Worm (Caenorhabditis elegans): ENCODE measurements around the gene F08F8.7.

The F08F8.7 gene

ce11 chrIII:7339138-7339537 is 7.8 kb downstream of the F08F8.7 start:
- no peak for TF ChIP-seq ceh-79 (tag; optimal IDR thresholded peaks at IDR 0.05)
- TF ChIP-seq rpc-1 (optimal IDR thresholded peaks at IDR 0.05): no peak
- no peak for TF ChIP-seq rpc-1 (tag; optimal IDR thresholded peaks at IDR 0.05)
- TF ChIP-seq snpc-4 (GFP tag; optimal IDR thresholded peaks at IDR 0.05): no peak
- TF ChIP-seq snpc-4 (tag; optimal IDR thresholded peaks at IDR 0.05): no peak
- no peak for TF ChIP-seq mes-4 (tag; optimal IDR thresholded peaks at IDR 0.05)
- peak; percentile 59; the same call in 1 of the 2 replicates for TF ChIP-seq F33H1.4 (GFP tag; IDR thresholded peaks at IDR 0.05)
- TF ChIP-seq zim-3 (tag; optimal IDR thresholded peaks at IDR 0.05): no peak
- no peak for TF ChIP-seq nfyb-1 (GFP tag; IDR thresholded peaks at IDR 0.05)
- no peak for TF ChIP-seq Y67H2A.10 (GFP tag; conservative IDR thresholded peaks at IDR 0.05)
- peak; percentile 50 for TF ChIP-seq lsl-1 (GFP tag; optimal IDR thresholded peaks at IDR 0.05)
- TF ChIP-seq lin-26 (GFP tag; IDR thresholded peaks at IDR 0.05): no peak
- no peak for TF ChIP-seq unc-62 (GFP tag; optimal IDR thresholded peaks at IDR 0.05)
- no peak for TF ChIP-seq hmg-20 (GFP tag; IDR thresholded peaks at IDR 0.05)
- no peak for TF ChIP-seq C06A6.2 (GFP tag; conservative IDR thresholded peaks at IDR 0.05)

- peak; percentile 58 for TF ChIP-seq tlf-1 (GFP tag; optimal IDR thresholded peaks at IDR 0.05)
- peak; percentile 15 for TF ChIP-seq nhr-90 (tag; optimal IDR thresholded peaks at IDR 0.05)
- peak; percentile 20 for TF ChIP-seq T26A5.8 (tag; optimal IDR thresholded peaks at IDR 0.05)
- TF ChIP-seq unc-62 (GFP tag; optimal IDR thresholded peaks at IDR 0.05): no peak
- peak; percentile 44 for TF ChIP-seq mcd-1 (GFP tag; IDR thresholded peaks at IDR 0.05)
- TF ChIP-seq nfya-2 (GFP tag; IDR thresholded peaks at IDR 0.05): no peak
- no peak for TF ChIP-seq sdz-38 (tag; optimal IDR thresholded peaks at IDR 0.05)
- TF ChIP-seq athp-1 (tag; optimal IDR thresholded peaks at IDR 0.05): peak; percentile 62
- TF ChIP-seq Y53G8AR.9 (GFP tag; conservative IDR thresholded peaks at IDR 0.05): no peak; the same call in 1 of the 2 replicates
- TF ChIP-seq ztf-6 (GFP tag; IDR thresholded peaks at IDR 0.05): no peak
- no peak; the same call in 1 of the 2 replicates for TF ChIP-seq madf-8 (GFP tag; conservative IDR thresholded peaks at IDR 0.05)
- peak; percentile 71; the same call in 1 of the 2 replicates for TF ChIP-seq lin-26 (GFP tag; IDR thresholded peaks at IDR 0.05)
- peak; percentile 21; the same call in 1 of the 2 replicates for TF ChIP-seq ceh-100 (GFP tag; IDR thresholded peaks at IDR 0.05)
- TF ChIP-seq him-1 (tag; optimal IDR thresholded peaks at IDR 0.05): peak; percentile 54
- no peak for TF ChIP-seq F57A8.1 (GFP tag; optimal IDR thresholded peaks at IDR 0.05)
- TF ChIP-seq mxl-1 (tag; optimal IDR thresholded peaks at IDR 0.05): no peak
- peak; percentile 32 for TF ChIP-seq tbp1 (GFP tag; optimal IDR thresholded peaks at IDR 0.05)
- peak; percentile 79; the same call in 1 of the 2 replicates for TF ChIP-seq let-526 (GFP tag; IDR thresholded peaks at IDR 0.05)
- TF ChIP-seq D2030.7 (GFP tag; IDR thresholded peaks at IDR 0.05): no peak
- TF ChIP-seq ceh-91 (GFP tag; IDR thresholded peaks at IDR 0.05): no peak
- no peak for TF ChIP-seq K12H6.12 (tag; optimal IDR thresholded peaks at IDR 0.05)
- 0 out of 2 replicates have a peak, but pooled peaks have one; percentile 20 for TF ChIP-seq attf-3 (GFP tag; conservative IDR thresholded peaks at IDR 0.05)
- TF ChIP-seq ceh-79 (tag; optimal IDR thresholded peaks at IDR 0.05): peak; percentile 21
- TF ChIP-seq ztf-28 (GFP tag; IDR thresholded peaks at IDR 0.05): no peak
- TF ChIP-seq somi-1 (GFP tag; optimal IDR thresholded peaks at IDR 0.05): no peak
- TF ChIP-seq ztf-18 (tag; optimal IDR thresholded peaks at IDR 0.05): no peak
- TF ChIP-seq ceh-40 (GFP tag; IDR thresholded peaks at IDR 0.05): no peak
- no peak for TF ChIP-seq aptf-3 (GFP tag; IDR thresholded peaks at IDR 0.05)
- peak; percentile 25 for TF ChIP-seq ztf-22 (GFP tag; optimal IDR thresholded peaks at IDR 0.05)
- no peak for TF ChIP-seq zfh-2 (GFP tag; conservative IDR thresholded peaks at IDR 0.05)
- TF ChIP-seq rcor-1 (GFP tag; IDR thresholded peaks at IDR 0.05): no peak
- TF ChIP-seq snpc-1.1 (tag; optimal IDR thresholded peaks at IDR 0.05; ENCODE audit: insufficient read depth): no peak
- no peak for TF ChIP-seq ets-4 (GFP tag; optimal IDR thresholded peaks at IDR 0.05)
- TF ChIP-seq mes-4 (tag; optimal IDR thresholded peaks at IDR 0.05): peak; percentile 34
- TF ChIP-seq atf-7 (tag; optimal IDR thresholded peaks at IDR 0.05): peak; percentile 43
- TF ChIP-seq snpc-1.3 (tag; optimal IDR thresholded peaks at IDR 0.05; ENCODE audit: insufficient read depth): peak; percentile 7
- no peak for TF ChIP-seq F39B2.1 (GFP tag; IDR thresholded peaks at IDR 0.05)
Measured at ce11 chrIII:7338693-7339092, 8.3 kb downstream of the F08F8.7 start, which contains the start of gene kap-1. kap-1 (plus strand) TSS chrIII:7338835.

All from whole organism, young adult.